Fruit fly (Drosophila melanogaster) whole organism, pupa: ENCODE data around the gene SPR.
A peak's percentile ranks its signal among the peaks of the same experiment; 100 is the strongest.

Experiments used
- CG12605 ChIP-seq: fragments of 200-800 bp; sonication (Bioruptor generic); IDR thresholded peaks from 2 replicates; pipeline ENCODE4 v1.3.6; 2022; ENCODE audit warnings: missing biosample characterization, missing genetic modification characterization
- CG15710 ChIP-seq: fragments of 200-800 bp; sonication (Bioruptor generic); optimal IDR thresholded peaks from 2 replicates; lab custom pipeline; 2018; ENCODE audit warnings: missing biosample characterization, mild to moderate bottlenecking, missing genetic modification characterization, moderate library complexity
- CG32121 ChIP-seq: fragments of 200-800 bp; sonication (Bioruptor generic); IDR thresholded peaks from 2 replicates; pipeline ENCODE4 v1.3.6; 2022; ENCODE audit warnings: missing biosample characterization, missing genetic modification characterization
- CG8159 ChIP-seq: fragments of 200-800 bp; sonication (Bioruptor generic); optimal IDR thresholded peaks from 3 replicates; lab custom pipeline; 2018; ENCODE audit warnings: missing biosample characterization, mild to moderate bottlenecking, missing genetic modification characterization, moderate library complexity
- CG8301 ChIP-seq: fragments of 200-800 bp; sonication (Bioruptor generic); optimal IDR thresholded peaks from 2 replicates; lab custom pipeline; 2018; ENCODE audit warnings: missing biosample characterization, mild to moderate bottlenecking, missing genetic modification characterization
- CG9948 ChIP-seq: fragments of 200-800 bp; sonication (Bioruptor generic); optimal IDR thresholded peaks from 2 replicates; lab custom pipeline; 2018; ENCODE audit warnings: missing biosample characterization, mild to moderate bottlenecking, missing genetic modification characterization, moderate library complexity
- D1 ChIP-seq: fragments of 200-800 bp; sonication (Bioruptor generic); optimal IDR thresholded peaks from 2 replicates; lab custom pipeline; 2018; ENCODE audit warnings: missing biosample characterization, mild to moderate bottlenecking, missing genetic modification characterization, moderate library complexity
- EcR ChIP-seq: fragments of 200-800 bp; sonication (Bioruptor generic); optimal IDR thresholded peaks from 3 replicates; lab custom pipeline; 2019; ENCODE audit warnings: missing biosample characterization, missing genetic modification characterization, mild to moderate bottlenecking, moderate library complexity, missing genetic modification reagents
- Pif1B ChIP-seq: fragments of 200-800 bp; sonication (Bioruptor generic); optimal IDR thresholded peaks from 3 replicates; lab custom pipeline; 2016; ENCODE audit warnings: missing biosample characterization, missing genetic modification characterization
- Snoo ChIP-seq: fragments of 200-800 bp; sonication (Bioruptor generic); optimal IDR thresholded peaks from 3 replicates; lab custom pipeline; 2017; ENCODE audit warnings: missing biosample characterization, mild to moderate bottlenecking, missing genetic modification characterization, inconsistent platforms
- fd96Ca ChIP-seq: fragments of 200-800 bp; sonication (Bioruptor generic); IDR thresholded peaks from 3 replicates; pipeline ENCODE4 v1.3.6; 2022; ENCODE audit warnings: missing biosample characterization, missing genetic modification characterization
- rn ChIP-seq: fragments of 200-800 bp; sonication (Bioruptor generic); IDR thresholded peaks from 2 replicates; pipeline ENCODE4 v1.3.6; 2022; ENCODE audit warnings: missing biosample characterization, missing genetic modification characterization

- TF ChIP-seq CG12605, result peak; percentile 36; the same call in 1 of the 2 replicates
- TF ChIP-seq rn, result no peak
- TF ChIP-seq Pif1B, result no peak
- TF ChIP-seq CG9948 (tag; lab: Kevin White, UChicago), result no peak
- no peak for TF ChIP-seq fd96Ca (GFP tag; lab: Robert Waterston, UW)
- TF ChIP-seq CG15710 (tag; lab: Kevin White, UChicago), result no peak
- no peak for TF ChIP-seq CG8159 (tag; lab: Kevin White, UChicago)
- TF ChIP-seq Snoo (tag; lab: Kevin White, UChicago), result no peak
- peak; percentile 32 for TF ChIP-seq EcR (GFP tag; lab: Kevin White, UChicago)
- no peak for TF ChIP-seq D1 (tag; lab: Kevin White, UChicago)
- TF ChIP-seq CG8301 (tag; lab: Kevin White, UChicago), result no peak
- peak; percentile 26; the same call in 1 of the 2 replicates for TF ChIP-seq CG32121 (GFP tag; lab: Robert Waterston, UW)
Observed at dm6 chrX:5524240-5524881, 77.9 kb downstream of the SPR start.
